Worm (Caenorhabditis elegans) whole organism, L4 larva: Measurements from ENCODE around the gene F55A11.8.

Experiments used
- R02D3.7 ChIP-seq: fragments of 150-350 bp; sonication (generic microtip); optimal IDR thresholded peaks from 3 replicates; lab custom pipeline; 2014; ENCODE audit warnings: missing biosample characterization, missing genetic modification characterization
- ces-1 ChIP-seq: fragments of 150-350 bp; sonication (generic microtip); optimal IDR thresholded peaks from 4 replicates; lab custom pipeline; 2014; ENCODE audit warnings: missing biosample characterization, missing genetic modification reagents, missing genetic modification characterization
- dmd-9 ChIP-seq: fragments of 200-800 bp; sonication (Bioruptor generic); IDR thresholded peaks from 2 replicates; pipeline ENCODE4 v1.3.6; 2022; ENCODE audit warnings: missing genetic modification reagents, missing genetic modification characterization, missing compliant biosample characterization
- egl-27 ChIP-seq: sonication (generic microtip); optimal IDR thresholded peaks from 3 replicates; lab custom pipeline; 2017; ENCODE audit warnings: missing biosample characterization, missing genetic modification reagents, missing genetic modification characterization
- lin-13 ChIP-seq: fragments of 150-350 bp; optimal IDR thresholded peaks from 2 replicates; lab custom pipeline; 2014; ENCODE audit warnings: missing biosample characterization, missing genetic modification reagents, missing genetic modification characterization
- lin-38 ChIP-seq: fragments of 200-800 bp; sonication (Bioruptor generic); IDR thresholded peaks from 2 replicates; pipeline ENCODE4 v1.3.6; 2022; ENCODE audit warnings: missing genetic modification reagents, missing genetic modification characterization, missing compliant biosample characterization
- lir-3 ChIP-seq: sonication (generic microtip); optimal IDR thresholded peaks from 2 replicates; lab custom pipeline; 2016; ENCODE audit warnings: mild to moderate bottlenecking, missing genetic modification characterization, missing compliant biosample characterization
- spr-1 ChIP-seq: sonication (generic microtip); optimal IDR thresholded peaks from 2 replicates; lab custom pipeline; 2016; ENCODE audit warnings: mild to moderate bottlenecking, missing genetic modification characterization, missing compliant biosample characterization
- zip-11 ChIP-seq: fragments of 200-800 bp; sonication (Bioruptor generic); IDR thresholded peaks from 2 replicates; pipeline ENCODE4 v1.3.6; 2022; ENCODE audit warnings: missing genetic modification characterization, missing compliant biosample characterization

DNA sequence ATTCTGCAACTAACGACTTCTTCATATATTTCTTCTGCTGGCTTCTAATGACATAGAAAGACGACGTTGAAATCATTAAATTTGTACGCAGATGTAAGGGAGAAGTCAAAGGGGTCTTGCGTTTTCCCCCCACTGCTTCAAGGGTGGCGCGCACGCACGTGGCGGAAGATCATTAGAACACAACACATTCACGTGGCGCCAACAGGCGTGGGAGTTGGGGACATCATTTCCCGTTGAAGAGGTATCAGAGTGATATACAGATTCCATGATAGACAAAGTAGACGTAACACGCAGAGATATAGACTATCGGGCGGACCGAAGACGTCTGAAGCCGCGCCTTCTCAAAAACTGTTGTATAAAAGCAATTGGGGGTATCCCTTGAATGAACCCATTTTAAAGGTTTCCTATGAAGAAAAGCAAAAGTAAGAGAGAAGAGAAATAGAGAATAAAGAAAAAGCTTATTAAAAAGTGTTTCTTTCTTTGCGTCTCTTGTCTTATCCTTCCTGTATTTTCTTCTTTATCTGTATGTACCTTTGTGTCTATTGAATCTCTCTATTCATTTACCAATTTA lies 11.3 kb downstream of the F55A11.8 start:
- no peak for TF ChIP-seq ces-1 (GFP tag; lab: Kevin White, UChicago)
- peak; percentile 37; the same call in 1 of the 2 replicates for TF ChIP-seq lin-38
- TF ChIP-seq R02D3.7 (tag; lab: Kevin White, UChicago): no peak
- peak; percentile 84 for TF ChIP-seq spr-1 (tag; lab: Kevin White, UChicago)
- no peak for TF ChIP-seq dmd-9
- TF ChIP-seq zip-11 (GFP tag; lab: Robert Waterston, UW): no peak
- TF ChIP-seq lir-3 (tag; lab: Kevin White, UChicago): no peak
- no peak for TF ChIP-seq lin-13 (GFP tag; lab: Kevin White, UChicago)
- no peak for TF ChIP-seq egl-27 (tag; lab: Kevin White, UChicago)
